Worm (Caenorhabditis elegans): Measurements from ENCODE around the gene sem-5.

Gene sem-5

DNA sequence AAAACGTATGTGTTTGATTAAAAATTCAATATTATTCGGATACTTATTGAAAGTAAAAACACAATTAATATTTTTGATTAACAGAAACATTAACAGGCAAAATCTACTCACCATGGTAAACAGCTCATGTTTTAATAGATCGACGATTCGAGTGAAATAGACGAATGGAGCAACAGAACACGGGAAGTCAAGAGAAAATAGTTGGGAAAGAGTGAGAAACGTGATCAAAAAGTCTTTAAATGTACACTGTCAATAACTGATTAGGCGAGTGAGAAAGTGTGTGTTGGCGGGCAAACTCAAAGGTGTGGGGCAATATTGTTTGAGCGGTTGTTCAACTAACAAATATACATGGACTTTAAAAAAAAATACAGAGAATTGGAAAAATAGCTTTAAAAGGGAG is 36.4 kb upstream of the sem-5 start, which contains the start of gene sdpn-1:
sdpn-1 (minus strand) TSS at position 262 of the 400 bp plus-strand sequence.
- TF ChIP-seq pha-4 (tag; optimal IDR thresholded peaks at IDR 0.05) (no peak), ama-1 (optimal IDR thresholded peaks at IDR 0.05) (no peak), ztf-16 (tag; optimal IDR thresholded peaks at IDR 0.05) (no peak), nhr-232 (tag; optimal IDR thresholded peaks at IDR 0.05) (no peak), pag-3 (tag; optimal IDR thresholded peaks at IDR 0.05; ENCODE audit: borderline replicate concordance) (no peak), pax-1 (tag; optimal IDR thresholded peaks at IDR 0.05) (no peak), ceh-2 (tag; optimal IDR thresholded peaks at IDR 0.05) (no peak), unc-3 (GFP tag; conservative IDR thresholded peaks at IDR 0.05) (no peak), unc-3 (tag; optimal IDR thresholded peaks at IDR 0.05) (no peak), unc-86 (tag; optimal IDR thresholded peaks at IDR 0.05) (no peak), ceh-45 (GFP tag; IDR thresholded peaks at IDR 0.05) (no peak), ceh-14 (tag; optimal IDR thresholded peaks at IDR 0.05) (no peak), fax-1 (tag; optimal IDR thresholded peaks at IDR 0.05) (no peak), ahr-1 (tag; optimal IDR thresholded peaks at IDR 0.05) (no peak)

DNA sequence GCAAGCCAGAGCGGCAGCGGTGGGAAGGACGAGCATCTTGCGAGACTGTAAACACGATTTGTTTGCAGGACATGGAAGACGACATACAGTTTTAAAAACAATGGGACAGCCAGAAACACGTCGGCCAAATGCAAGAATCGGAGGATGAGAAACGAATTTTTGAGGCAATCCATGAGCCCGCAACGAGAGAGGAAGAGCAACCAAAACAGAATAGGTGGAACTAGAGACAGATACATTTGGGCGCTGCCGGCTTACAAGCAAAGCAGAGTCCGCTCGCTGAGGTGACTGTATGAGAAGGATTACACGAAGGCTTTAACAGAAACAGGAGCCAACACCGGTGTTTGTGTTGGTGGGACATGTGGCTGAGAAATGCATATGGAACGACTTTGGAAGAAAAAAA is 33.0 kb upstream of the sem-5 start:
- no peak for TF ChIP-seq ref-2 (tag; optimal IDR thresholded peaks at IDR 0.05)
- TF ChIP-seq hlh-6 (tag; optimal IDR thresholded peaks at IDR 0.05) = peak; percentile 24

DNA sequence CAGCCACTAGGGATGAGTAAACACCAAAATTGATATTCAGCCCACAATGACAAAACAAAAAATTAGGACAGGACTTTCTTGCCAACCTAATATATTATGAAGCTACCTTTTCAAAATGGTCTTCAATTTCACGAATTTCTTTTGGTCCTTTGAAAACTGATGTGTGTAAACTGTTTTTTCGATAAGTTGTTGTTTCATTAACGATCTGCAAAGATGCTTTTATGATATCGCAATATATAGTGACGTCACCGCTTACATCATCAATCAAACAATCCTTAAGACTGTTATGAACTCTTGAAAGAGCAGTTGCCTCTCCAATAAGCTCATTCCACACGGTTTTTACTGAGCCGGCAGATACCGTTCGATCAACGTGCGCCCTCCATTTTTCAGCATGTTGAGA is 30.6 kb upstream of the sem-5 start:
- TF ChIP-seq npax-4 (tag; optimal IDR thresholded peaks at IDR 0.05) = no peak
- no peak for TF ChIP-seq K02D7.2 (tag; optimal IDR thresholded peaks at IDR 0.05)
- no peak for TF ChIP-seq lin-11 (tag; optimal IDR thresholded peaks at IDR 0.05)
- no peak for TF ChIP-seq hlh-8 (tag; optimal IDR thresholded peaks at IDR 0.05)
- TF ChIP-seq ref-2 (tag; optimal IDR thresholded peaks at IDR 0.05) = no peak
- TF ChIP-seq ceh-6 (GFP tag; optimal IDR thresholded peaks at IDR 0.05) = no peak
- TF ChIP-seq nhr-232 (tag; optimal IDR thresholded peaks at IDR 0.05) = no peak
- TF ChIP-seq ceh-45 (GFP tag; IDR thresholded peaks at IDR 0.05) = no peak
- TF ChIP-seq dmd-4 (tag; optimal IDR thresholded peaks at IDR 0.05; ENCODE audit: borderline replicate concordance) = no peak
- TF ChIP-seq nhr-11 (tag; optimal IDR thresholded peaks at IDR 0.05) = no peak
- TF ChIP-seq ceh-34 (tag; optimal IDR thresholded peaks at IDR 0.05) = no peak
- TF ChIP-seq tbx-2 (tag; optimal IDR thresholded peaks at IDR 0.05) = no peak
- no peak for TF ChIP-seq T23F11.4 (GFP tag; optimal IDR thresholded peaks at IDR 0.05)
- TF ChIP-seq F13H6.1 (tag; optimal IDR thresholded peaks at IDR 0.05) = no peak

DNA sequence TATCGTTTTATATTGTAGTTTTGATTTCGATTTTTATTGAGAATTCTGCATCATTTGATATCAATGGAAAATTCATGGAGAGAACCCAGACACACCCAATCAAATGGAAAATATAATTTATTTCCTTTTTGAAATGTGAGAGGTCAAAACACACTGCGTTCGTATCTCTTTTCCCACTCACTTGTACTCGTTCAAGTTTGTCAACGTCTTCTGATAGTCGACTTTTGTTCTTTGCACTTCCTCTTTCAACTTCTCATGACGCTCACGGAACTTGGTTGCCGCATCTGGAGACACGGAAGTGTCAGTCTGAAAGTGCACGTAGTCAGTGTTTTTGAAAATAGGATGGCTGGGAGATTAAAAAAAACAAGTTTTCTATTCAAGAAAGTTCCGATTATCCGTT is 28.8 kb upstream of the sem-5 start:
- TF ChIP-seq tbx-2 (tag; optimal IDR thresholded peaks at IDR 0.05) = no peak
- TF ChIP-seq ahr-1 (tag; optimal IDR thresholded peaks at IDR 0.05) = no peak
- no peak for TF ChIP-seq che-1 (tag; optimal IDR thresholded peaks at IDR 0.05)
- no peak for TF ChIP-seq pros-1 (tag; optimal IDR thresholded peaks at IDR 0.05)
- TF ChIP-seq fax-1 (tag; optimal IDR thresholded peaks at IDR 0.05) = no peak
- no peak for TF ChIP-seq pha-2 (tag; optimal IDR thresholded peaks at IDR 0.05)

DNA sequence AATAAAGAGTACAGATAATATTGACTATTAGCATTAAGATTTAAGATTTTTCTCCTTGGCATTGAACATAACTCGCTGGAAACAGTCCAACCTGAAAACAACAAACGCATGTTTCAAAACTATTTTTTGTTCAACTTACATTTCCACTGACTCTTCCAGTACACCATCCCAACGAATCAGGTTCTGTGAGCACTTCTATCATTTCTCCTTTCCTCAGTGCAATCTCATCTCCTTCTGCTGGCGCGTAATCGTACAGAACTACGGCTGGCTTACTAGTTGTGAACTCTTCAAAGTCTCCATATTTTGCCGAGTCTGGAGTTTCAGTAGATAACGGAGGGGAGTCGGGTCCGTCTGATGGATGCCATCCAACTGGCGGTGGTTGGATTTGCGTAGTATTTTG is 27.6 kb upstream of the sem-5 start:
- TF ChIP-seq zip-5 (tag; optimal IDR thresholded peaks at IDR 0.05) (no peak), che-1 (tag; optimal IDR thresholded peaks at IDR 0.05) (no peak), nhr-232 (tag; optimal IDR thresholded peaks at IDR 0.05) (no peak), hlh-30 (tag; optimal IDR thresholded peaks at IDR 0.05; ENCODE audit: insufficient read depth) (no peak), unc-3 (GFP tag; conservative IDR thresholded peaks at IDR 0.05) (no peak), unc-3 (tag; optimal IDR thresholded peaks at IDR 0.05) (no peak), sox-4 (tag; optimal IDR thresholded peaks at IDR 0.05) (no peak), tbx-2 (tag; optimal IDR thresholded peaks at IDR 0.05) (no peak), fax-1 (tag; optimal IDR thresholded peaks at IDR 0.05) (no peak), ama-1 (optimal IDR thresholded peaks at IDR 0.05) (no peak), ceh-34 (tag; optimal IDR thresholded peaks at IDR 0.05) (no peak), pax-1 (tag; optimal IDR thresholded peaks at IDR 0.05) (no peak), hlh-8 (tag; optimal IDR thresholded peaks at IDR 0.05) (no peak), ttx-3 (tag; optimal IDR thresholded peaks at IDR 0.05) (no peak), Y22D7AL.16 (tag; optimal IDR thresholded peaks at IDR 0.05) (no peak), hlh-13 (GFP tag; optimal IDR thresholded peaks at IDR 0.05) (no peak), unc-55 (GFP tag; optimal IDR thresholded peaks at IDR 0.05) (no peak), fkh-10 (GFP tag; optimal IDR thresholded peaks at IDR 0.05) (no peak), madf-2 (tag; optimal IDR thresholded peaks at IDR 0.05) (no peak), elt-4 (tag; optimal IDR thresholded peaks at IDR 0.05) (no peak)
